Fruit fly (Drosophila melanogaster) whole organism, embryonic: Measurements from ENCODE around the gene Nup153.

Experiments
- Aef1 ChIP-seq: fragments of 200-800 bp; sonication (Bioruptor generic); IDR thresholded peaks from 3 replicates; pipeline ENCODE4 v1.3.6; 2022; ENCODE audit warnings: missing biosample characterization, missing genetic modification characterization
- CG10959 ChIP-seq: fragments of 200-800 bp; sonication (Bioruptor generic); IDR thresholded peaks from 2 replicates; pipeline ENCODE4 v1.3.6; 2022; ENCODE audit warnings: missing biosample characterization, missing genetic modification characterization
- CG11247 ChIP-seq: fragments of 200-800 bp; sonication (Bioruptor generic); IDR thresholded peaks from 2 replicates; pipeline ENCODE4 v1.3.6; 2022; ENCODE audit warnings: missing biosample characterization, missing genetic modification characterization
- CG12155 ChIP-seq: fragments of 200-800 bp; sonication (Bioruptor generic); optimal IDR thresholded peaks from 3 replicates; lab custom pipeline; 2016; ENCODE audit warnings: missing biosample characterization, missing genetic modification characterization
- CG13287 ChIP-seq: fragments of 200-800 bp; sonication (Bioruptor generic); IDR thresholded peaks from 2 replicates; pipeline ENCODE4 v1.3.6; 2022; ENCODE audit warnings: missing biosample characterization, missing genetic modification characterization; ENCODE audit not compliant: partially characterized antibody
- CG1603 ChIP-seq: fragments of 200-800 bp; sonication (Bioruptor generic); optimal IDR thresholded peaks from 2 replicates; lab custom pipeline; 2019; ENCODE audit warnings: missing biosample characterization, mild to moderate bottlenecking, missing genetic modification characterization, moderate library complexity
- CG17186 ChIP-seq: fragments of 200-800 bp; sonication (Bioruptor generic); optimal IDR thresholded peaks from 3 replicates; lab custom pipeline; 2017; ENCODE audit warnings: missing biosample characterization, missing genetic modification reagents, missing genetic modification characterization
- CG17328 ChIP-seq: fragments of 200-800 bp; sonication (Bioruptor generic); IDR thresholded peaks from 2 replicates; pipeline ENCODE4 v1.3.6; 2022; ENCODE audit warnings: missing biosample characterization, missing genetic modification characterization
- CG17385 ChIP-seq: fragments of 200-800 bp; sonication (Bioruptor generic); optimal IDR thresholded peaks from 3 replicates; lab custom pipeline; 2018; ENCODE audit warnings: missing biosample characterization, mild to moderate bottlenecking, missing genetic modification characterization
- CG17829 ChIP-seq: fragments of 200-800 bp; optimal IDR thresholded peaks from 2 replicates; lab custom pipeline; 2019; ENCODE audit warnings: missing biosample characterization, mild to moderate bottlenecking, missing genetic modification characterization, moderate library complexity
- CG2129 ChIP-seq: fragments of 200-800 bp; sonication (Bioruptor generic); IDR thresholded peaks from 2 replicates; pipeline ENCODE4 v1.3.6; 2022; ENCODE audit warnings: missing biosample characterization, missing genetic modification characterization; ENCODE audit not compliant: partially characterized antibody
- CG2678 ChIP-seq: fragments of 200-800 bp; sonication (Bioruptor generic); optimal IDR thresholded peaks from 3 replicates; lab custom pipeline; 2019; ENCODE audit warnings: missing biosample characterization, mild to moderate bottlenecking, missing genetic modification characterization, moderate library complexity
- CG2875 ChIP-seq: fragments of 200-800 bp; sonication (Bioruptor generic); optimal IDR thresholded peaks from 2 replicates; lab custom pipeline; 2017; ENCODE audit warnings: missing biosample characterization, mild to moderate bottlenecking, missing genetic modification characterization, missing genetic modification reagents
- CG3995 ChIP-seq: fragments of 200-800 bp; sonication (Bioruptor generic); optimal IDR thresholded peaks from 3 replicates; lab custom pipeline; 2016; ENCODE audit warnings: missing biosample characterization, missing genetic modification characterization
- CG4617 ChIP-seq: fragments of 200-800 bp; sonication (Bioruptor generic); optimal IDR thresholded peaks from 3 replicates; lab custom pipeline; 2016; ENCODE audit warnings: missing biosample characterization, missing genetic modification characterization, borderline replicate concordance
- CG5953 ChIP-seq: fragments of 200-800 bp; sonication (Bioruptor generic); IDR thresholded peaks from 2 replicates; pipeline ENCODE4 v1.3.6; 2022; ENCODE audit warnings: missing biosample characterization, missing genetic modification characterization
- CG7745 ChIP-seq: fragments of 200-800 bp; sonication (Bioruptor generic); optimal IDR thresholded peaks from 2 replicates; lab custom pipeline; 2018; ENCODE audit warnings: missing biosample characterization, mild to moderate bottlenecking, missing genetic modification characterization, moderate library complexity
- CG7928 ChIP-seq: fragments of 200-800 bp; sonication (Bioruptor generic); optimal IDR thresholded peaks from 2 replicates; lab custom pipeline; 2017; ENCODE audit warnings: missing biosample characterization, mild to moderate bottlenecking, missing genetic modification characterization
- CG8290 ChIP-seq, 3 experiments: fragments of 200-800 bp; sonication (Bioruptor generic); optimal IDR thresholded peaks; 2 replicates each; lab custom pipeline; 2016 to 2019; ENCODE audit warnings: missing biosample characterization in 3 of 3, missing genetic modification characterization in 3 of 3, mild to moderate bottlenecking in 2 of 3, moderate library complexity in 1 of 3
- CG9437 ChIP-seq: fragments of 200-800 bp; sonication (Bioruptor generic); optimal IDR thresholded peaks from 2 replicates; lab custom pipeline; 2018; ENCODE audit warnings: missing biosample characterization, mild to moderate bottlenecking, missing genetic modification characterization
- CrebB ChIP-seq: fragments of 200-800 bp; sonication (Bioruptor generic); optimal IDR thresholded peaks from 3 replicates; lab custom pipeline; 2018; ENCODE audit warnings: missing biosample characterization, mild to moderate bottlenecking, missing genetic modification characterization
- Dad ChIP-seq: fragments of 200-800 bp; sonication (Bioruptor generic); optimal IDR thresholded peaks from 3 replicates; lab custom pipeline; 2016; ENCODE audit warnings: missing biosample characterization, missing genetic modification characterization
- Deaf1 ChIP-seq: fragments of 200-800 bp; optimal IDR thresholded peaks from 3 replicates; lab custom pipeline; 2019; ENCODE audit warnings: missing biosample characterization, mild to moderate bottlenecking, missing genetic modification characterization, moderate library complexity
- Doc3 ChIP-seq: fragments of 200-800 bp; sonication (Bioruptor generic); IDR thresholded peaks from 3 replicates; pipeline ENCODE4 v1.3.6; 2022; ENCODE audit warnings: missing biosample characterization, missing genetic modification characterization; ENCODE audit not compliant: partially characterized antibody
- H2.0 ChIP-seq: fragments of 200-800 bp; sonication (Bioruptor generic); IDR thresholded peaks from 2 replicates; pipeline ENCODE4 v1.3.6; 2022; ENCODE audit warnings: missing biosample characterization, missing genetic modification characterization
- Hmx ChIP-seq: fragments of 200-800 bp; sonication (Bioruptor generic); optimal IDR thresholded peaks from 2 replicates; lab custom pipeline; 2016; ENCODE audit warnings: missing biosample characterization, missing genetic modification characterization
- Lhr ChIP-seq: fragments of 200-800 bp; sonication (Bioruptor generic); optimal IDR thresholded peaks from 3 replicates; lab custom pipeline; 2017; ENCODE audit warnings: mild to moderate bottlenecking, missing biosample characterization, missing genetic modification reagents, missing genetic modification characterization
- Sry-β ChIP-seq: fragments of 200-800 bp; sonication (Bioruptor generic); optimal IDR thresholded peaks from 2 replicates; lab custom pipeline; 2018; ENCODE audit warnings: missing biosample characterization, mild to moderate bottlenecking, missing genetic modification characterization, moderate library complexity
- Sry-δ ChIP-seq: fragments of 200-800 bp; sonication (Bioruptor generic); optimal IDR thresholded peaks from 2 replicates; lab custom pipeline; 2016; ENCODE audit warnings: missing biosample characterization, missing genetic modification characterization
- YL-1 ChIP-seq: fragments of 200-800 bp; sonication (Bioruptor generic); optimal IDR thresholded peaks from 3 replicates; lab custom pipeline; 2017; ENCODE audit warnings: missing biosample characterization, mild to moderate bottlenecking, missing genetic modification characterization
- bab2 ChIP-seq: fragments of 200-800 bp; sonication (Bioruptor generic); optimal IDR thresholded peaks from 2 replicates; lab custom pipeline; 2016; ENCODE audit warnings: missing biosample characterization, missing genetic modification characterization
- croc ChIP-seq: fragments of 200-800 bp; sonication (Bioruptor generic); conservative IDR thresholded peaks from 3 replicates; pipeline ENCODE4 v1.3.6; 2022; ENCODE audit warnings: missing biosample characterization, missing genetic modification characterization
- dm ChIP-seq: fragments of 200-800 bp; sonication (Bioruptor generic); optimal IDR thresholded peaks from 3 replicates; lab custom pipeline; 2016; ENCODE audit warnings: missing biosample characterization, missing genetic modification characterization
- emc ChIP-seq: fragments of 200-800 bp; sonication (Bioruptor generic); optimal IDR thresholded peaks from 2 replicates; lab custom pipeline; 2016; ENCODE audit warnings: missing biosample characterization, missing genetic modification characterization
- ewg ChIP-seq: fragments of 200-800 bp; sonication (Bioruptor generic); optimal IDR thresholded peaks from 3 replicates; lab custom pipeline; 2017; ENCODE audit warnings: mild to moderate bottlenecking, missing biosample characterization, missing genetic modification reagents, missing genetic modification characterization
- gfzf ChIP-seq: fragments of 200-800 bp; sonication (Bioruptor generic); optimal IDR thresholded peaks from 2 replicates; lab custom pipeline; 2016; ENCODE audit warnings: missing biosample characterization, mild to moderate bottlenecking, missing genetic modification characterization, moderate library complexity
- hb ChIP-seq: fragments of 200-800 bp; sonication (Bioruptor generic); IDR thresholded peaks from 3 replicates; pipeline ENCODE4 v1.3.6; 2022; ENCODE audit warnings: missing biosample characterization, missing genetic modification characterization; ENCODE audit not compliant: partially characterized antibody
- hkb ChIP-seq, 2 experiments: fragments of 200-800 bp in 1 of 2; fragments of >200 bp in 1 of 2; sonication (Bioruptor generic) in 1 of 2; IDR thresholded peaks in 1 of 2; optimal IDR thresholded peaks in 1 of 2; 2 replicates each; pipeline versions ENCODE4 v1.3.6 to Lab custom; 2017 to 2022; ENCODE audit warnings: missing biosample characterization in 1 of 2, missing genetic modification characterization in 1 of 2
- maf-S ChIP-seq: fragments of 200-800 bp; sonication (Bioruptor generic); optimal IDR thresholded peaks from 2 replicates; lab custom pipeline; 2016; ENCODE audit warnings: missing biosample characterization, missing genetic modification characterization
- mld ChIP-seq: fragments of 200-800 bp; sonication (Bioruptor generic); IDR thresholded peaks from 3 replicates; pipeline ENCODE4 v1.3.6; 2022; ENCODE audit warnings: missing biosample characterization, missing genetic modification characterization; ENCODE audit not compliant: partially characterized antibody
- row ChIP-seq: fragments of 200-800 bp; sonication (Bioruptor generic); IDR thresholded peaks from 3 replicates; pipeline ENCODE4 v1.3.6; 2022; ENCODE audit warnings: missing biosample characterization, missing genetic modification characterization
- run ChIP-seq: fragments of 200-800 bp; sonication (Bioruptor generic); optimal IDR thresholded peaks from 3 replicates; lab custom pipeline; 2018; ENCODE audit warnings: missing biosample characterization, mild to moderate bottlenecking, missing genetic modification characterization
- stwl ChIP-seq: fragments of 200-800 bp; sonication (Bioruptor generic); optimal IDR thresholded peaks from 3 replicates; lab custom pipeline; 2018; ENCODE audit warnings: missing biosample characterization, mild to moderate bottlenecking, missing genetic modification characterization, moderate library complexity
- trem ChIP-seq: fragments of 200-800 bp; optimal IDR thresholded peaks from 3 replicates; lab custom pipeline; 2019; ENCODE audit warnings: missing biosample characterization, mild to moderate bottlenecking, missing genetic modification characterization, moderate library complexity
- vnd ChIP-seq: fragments of 200-800 bp; sonication (Bioruptor generic); IDR thresholded peaks from 3 replicates; pipeline ENCODE4 v1.3.6; 2022; ENCODE audit warnings: missing biosample characterization, missing genetic modification characterization; ENCODE audit not compliant: partially characterized antibody
- wor ChIP-seq: fragments of 200-800 bp; sonication (Bioruptor generic); IDR thresholded peaks from 2 replicates; pipeline ENCODE4 v1.3.6; 2022; ENCODE audit warnings: missing biosample characterization, missing genetic modification characterization

The Nup153 gene

dm6 chrX:16651098-16651497 is 52.1 kb downstream of the Nup153 start, which contains the start of the genes CG32573 and CG42512 (continued):
- peak; percentile 83 for TF ChIP-seq CG13287 (GFP tag; lab: Robert Waterston, UW)
- peak; percentile 53; the same call in 1 of the 3 replicates for TF ChIP-seq mld (GFP tag; lab: Robert Waterston, UW)
- no peak for TF ChIP-seq CG8290 (GFP tag; optimal IDR thresholded peaks at IDR 0.05; lab: Kevin White, UChicago)
- peak in 1 of 2 experiments; percentile 71 for TF ChIP-seq CG8290 (tag; optimal IDR thresholded peaks at IDR 0.05; lab: Kevin White, UChicago)
- peak; percentile 26 for TF ChIP-seq CG3995 (GFP tag; lab: Kevin White, UChicago)
- TF ChIP-seq croc (GFP tag; lab: Robert Waterston, UW) = no peak
- peak; percentile 41 for TF ChIP-seq trem (tag; lab: Kevin White, UChicago)
- 0 out of 3 replicates have a peak, but pooled peaks have one; percentile 52 for TF ChIP-seq vnd (GFP tag; lab: Robert Waterston, UW)
- TF ChIP-seq CG9437 (GFP tag; lab: Kevin White, UChicago) = peak; percentile 77
- peak; percentile 42 for TF ChIP-seq CG2129 (GFP tag; lab: Robert Waterston, UW)
- peak; percentile 16 for TF ChIP-seq CG17829 (tag; lab: Kevin White, UChicago)
- TF ChIP-seq CG1603 (tag; lab: Kevin White, UChicago) = peak; percentile 79

dm6 chrX:16651625-16652024 is 52.6 kb downstream of the Nup153 start:
- TF ChIP-seq Lhr (GFP tag; lab: Kevin White, UChicago) (no peak), CG2678 (tag; lab: Kevin White, UChicago) (no peak), CG12155 (no peak), YL-1 (GFP tag; lab: Kevin White, UChicago) (no peak), emc (GFP tag; lab: Kevin White, UChicago) (no peak), Doc3 (GFP tag; lab: Robert Waterston, UW) (no peak), Dad (GFP tag; lab: Kevin White, UChicago) (no peak), CG11247 (GFP tag; lab: Robert Waterston, UW) (no peak), CrebB (no peak), wor (GFP tag; lab: Robert Waterston, UW) (no peak), CG10959 (GFP tag; lab: Robert Waterston, UW) (no peak), maf-S (GFP tag; lab: Kevin White, UChicago) (no peak), run (tag; lab: Kevin White, UChicago) (no peak), gfzf (GFP tag; lab: Kevin White, UChicago) (no peak), Sry-β (no peak)
- TF ChIP-seq, all 482 proteins: peak for 0

dm6 chrX:16654931-16655409 is 55.9 kb downstream of the Nup153 start, which contains the start of the genes Nemp and r:
Nemp (minus strand) TSS chrX:16655015.
r (plus strand) TSS chrX:16655359.
- TF ChIP-seq bab2 (GFP tag; lab: Kevin White, UChicago) = no peak
- TF ChIP-seq CG17385 (GFP tag; lab: Kevin White, UChicago) = no peak
- TF ChIP-seq row (GFP tag; lab: Robert Waterston, UW) = 0 out of 3 replicates have a peak, but pooled peaks have one; percentile 12
- peak; percentile 68; the same call in 1 of the 3 replicates for TF ChIP-seq hb
- TF ChIP-seq CG2875 (GFP tag; lab: Kevin White, UChicago) = no peak
- no peak for TF ChIP-seq CG7745 (tag; lab: Kevin White, UChicago)
- TF ChIP-seq CG7928 (GFP tag; lab: Kevin White, UChicago) = no peak
- TF ChIP-seq Hmx = no peak
- no peak for TF ChIP-seq CG11247 (GFP tag; lab: Robert Waterston, UW)
- TF ChIP-seq dm = no peak
- peak; percentile 57 for TF ChIP-seq hkb (optimal IDR thresholded peaks at IDR 0.05; lab: Kevin White, UChicago)
- no peak for TF ChIP-seq hkb (GFP tag; IDR thresholded peaks at IDR 0.05; lab: Robert Waterston, UW)
- no peak for TF ChIP-seq CG5953 (GFP tag; lab: Robert Waterston, UW)
- no peak for TF ChIP-seq Deaf1 (tag; lab: Kevin White, UChicago)
- no peak for TF ChIP-seq H2.0 (GFP tag; lab: Robert Waterston, UW)
- TF ChIP-seq Sry-δ (GFP tag; lab: Kevin White, UChicago) = peak; percentile 65
- TF ChIP-seq Aef1 (GFP tag; lab: Robert Waterston, UW) = no peak
- peak; percentile 28 for TF ChIP-seq CG17186 (GFP tag; lab: Kevin White, UChicago)
- TF ChIP-seq stwl = peak; percentile 40
- TF ChIP-seq CG17328 = no peak
- TF ChIP-seq CG4617 = peak; percentile 14
- TF ChIP-seq ewg (GFP tag; lab: Kevin White, UChicago) = no peak
